Fruit fly (Drosophila melanogaster): Measurements from ENCODE around the gene CG8312.

- TF ChIP-seq CG8478 (optimal IDR thresholded peaks at IDR 0.05) (no peak), CTCF (optimal IDR thresholded peaks at IDR 0.05) (no peak)
Measured at dm6 chr3R:9555334-9555974, 35.7 kb upstream of the CG8312 start, which contains the start of the genes CG9386 and BckdhA.

Data from S2 (cell line).